Worm (Caenorhabditis elegans) whole organism, L2 larva: ENCODE measurements around the gene M176.10.

Experiments used
- Y55F3AM.14 ChIP-seq: fragments of 200-800 bp; sonication (Bioruptor generic); optimal IDR thresholded peaks from 2 replicates; lab custom pipeline; 2018; ENCODE audit warnings: mild to moderate bottlenecking, missing genetic modification characterization, missing compliant biosample characterization
- aly-2 ChIP-seq: fragments of 150-350 bp; optimal IDR thresholded peaks from 2 replicates; lab custom pipeline; 2014; ENCODE audit warnings: missing biosample characterization, missing genetic modification characterization
- blmp-1 ChIP-seq: sonication (generic microtip); optimal IDR thresholded peaks from 2 replicates; lab custom pipeline; 2017; ENCODE audit warnings: missing genetic modification characterization, mild to moderate bottlenecking, missing compliant biosample characterization, antibody characterized with exemption, moderate library complexity; ENCODE audit not compliant: insufficient read depth
- ceh-82 ChIP-seq: fragments of 150-350 bp; optimal IDR thresholded peaks from 2 replicates; lab custom pipeline; 2014; ENCODE audit warnings: missing biosample characterization, missing genetic modification characterization
- crh-2 ChIP-seq: sonication (generic microtip); optimal IDR thresholded peaks from 2 replicates; lab custom pipeline; 2017; ENCODE audit warnings: missing biosample characterization, missing genetic modification characterization
- egl-27 ChIP-seq: sonication (generic microtip); optimal IDR thresholded peaks from 3 replicates; lab custom pipeline; 2017; ENCODE audit warnings: missing biosample characterization, missing genetic modification reagents, missing genetic modification characterization
- elt-1 ChIP-seq: fragments of 150-350 bp; optimal IDR thresholded peaks from 2 replicates; lab custom pipeline; 2014; ENCODE audit warnings: missing biosample characterization, missing genetic modification characterization
- fos-1 ChIP-seq: fragments of 150-350 bp; optimal IDR thresholded peaks from 2 replicates; lab custom pipeline; 2014; ENCODE audit warnings: missing biosample characterization, missing genetic modification characterization
- lin-11 ChIP-seq: fragments of 150-350 bp; sonication (generic microtip); optimal IDR thresholded peaks from 2 replicates; lab custom pipeline; 2014; ENCODE audit warnings: missing biosample characterization, missing genetic modification characterization, inconsistent platforms, mixed read lengths
- mab-5 ChIP-seq: fragments of 150-350 bp; optimal IDR thresholded peaks from 2 replicates; lab custom pipeline; 2014; ENCODE audit warnings: missing biosample characterization, missing genetic modification characterization
- nhr-6 ChIP-seq: fragments of 150-350 bp; optimal IDR thresholded peaks from 2 replicates; lab custom pipeline; 2014; ENCODE audit warnings: missing biosample characterization, missing genetic modification characterization
- peb-1 ChIP-seq: fragments of 150-350 bp; optimal IDR thresholded peaks from 2 replicates; lab custom pipeline; 2014; ENCODE audit warnings: missing biosample characterization, missing genetic modification characterization
- unc-39 ChIP-seq: fragments of 150-350 bp; optimal IDR thresholded peaks from 2 replicates; lab custom pipeline; 2014; ENCODE audit warnings: missing biosample characterization, missing genetic modification characterization
- unc-62 ChIP-seq: fragments of 150-350 bp; optimal IDR thresholded peaks from 2 replicates; lab custom pipeline; 2014; ENCODE audit warnings: missing biosample characterization, missing genetic modification reagents, missing genetic modification characterization

DNA sequence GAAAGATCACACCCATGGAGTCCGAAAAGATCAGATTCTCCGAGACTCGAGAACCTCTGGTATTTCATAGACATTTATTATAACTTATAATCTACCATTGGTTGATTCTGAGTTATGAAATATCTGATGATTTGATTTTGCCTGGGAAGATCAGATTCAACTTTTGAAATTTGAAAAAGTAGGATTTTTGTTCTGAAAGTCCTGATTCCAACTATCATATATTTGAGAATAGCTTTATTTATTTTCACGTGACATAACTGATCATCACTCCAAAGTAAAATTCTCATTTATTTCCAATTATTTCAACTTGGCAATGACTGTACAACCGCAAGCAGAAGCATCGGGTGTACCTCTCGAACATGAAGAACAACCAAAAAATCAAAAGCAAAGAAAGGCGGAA is 26.2 kb downstream of the M176.10 start, which contains the start of gene Y51B9A.7:
- no peak for TF ChIP-seq lin-11 (tag; lab: Kevin White, UChicago)
- TF ChIP-seq peb-1 = no peak
- no peak for TF ChIP-seq aly-2 (tag; lab: Kevin White, UChicago)
- no peak for TF ChIP-seq unc-39 (tag; lab: Kevin White, UChicago)
- TF ChIP-seq crh-2 (tag; lab: Kevin White, UChicago) = no peak
- no peak for TF ChIP-seq nhr-6 (tag; lab: Kevin White, UChicago)
- TF ChIP-seq egl-27 (tag; lab: Kevin White, UChicago) = no peak
- TF ChIP-seq Y55F3AM.14 = no peak
- TF ChIP-seq fos-1 (tag; lab: Kevin White, UChicago) = no peak
- TF ChIP-seq ceh-82 (tag; lab: Kevin White, UChicago) = no peak
- no peak for TF ChIP-seq unc-62
- TF ChIP-seq elt-1 (tag; lab: Kevin White, UChicago) = no peak
- no peak for TF ChIP-seq blmp-1
- TF ChIP-seq mab-5 = no peak
